Worm (Caenorhabditis elegans): Measurements from ENCODE around the gene syd-2.

ce11 chrX:10568385-10569149 lies 13.5 kb upstream of the syd-2 start:
- TF ChIP-seq hnd-1 (tag; optimal IDR thresholded peaks at IDR 0.05): no peak
- peak; percentile 53 for TF ChIP-seq B0310.2 (tag; optimal IDR thresholded peaks at IDR 0.05)
- peak; percentile 90 for TF ChIP-seq hmg-4 (GFP tag; optimal IDR thresholded peaks at IDR 0.05)
- 0 out of 2 replicates have a peak, but pooled peaks have one; percentile 75 for TF ChIP-seq sea-1 (GFP tag; conservative IDR thresholded peaks at IDR 0.05)
- TF ChIP-seq tbx-37 (GFP tag; conservative IDR thresholded peaks at IDR 0.05): no peak; the same call in 1 of the 2 replicates
- TF ChIP-seq ama-1 (optimal IDR thresholded peaks at IDR 0.05): no peak
- TF ChIP-seq ceh-13 (GFP tag; optimal IDR thresholded peaks at IDR 0.05): peak; percentile 9
- no peak for TF ChIP-seq ceh-36 (tag; optimal IDR thresholded peaks at IDR 0.05)
- TF ChIP-seq scrt-1 (GFP tag; IDR thresholded peaks at IDR 0.05): no peak
- TF ChIP-seq tbx-11 (GFP tag; IDR thresholded peaks at IDR 0.05): no peak
- TF ChIP-seq F13C5.2 (tag; optimal IDR thresholded peaks at IDR 0.05): peak; percentile 87
- no peak for TF ChIP-seq tra-4 (tag; optimal IDR thresholded peaks at IDR 0.05)
- no peak for TF ChIP-seq hmbx-1 (tag; optimal IDR thresholded peaks at IDR 0.05)
